Worm (Caenorhabditis elegans): ENCODE data around the gene DH11.2.

DH11.2 gene

ce11 chrII:8012071-8013031 lies at the start of gene DH11.2:
TSS of gene DH11.2 (plus strand) at chrII:8012816.
- TF ChIP-seq unc-62 (GFP tag; optimal IDR thresholded peaks at IDR 0.05): no peak

DNA sequence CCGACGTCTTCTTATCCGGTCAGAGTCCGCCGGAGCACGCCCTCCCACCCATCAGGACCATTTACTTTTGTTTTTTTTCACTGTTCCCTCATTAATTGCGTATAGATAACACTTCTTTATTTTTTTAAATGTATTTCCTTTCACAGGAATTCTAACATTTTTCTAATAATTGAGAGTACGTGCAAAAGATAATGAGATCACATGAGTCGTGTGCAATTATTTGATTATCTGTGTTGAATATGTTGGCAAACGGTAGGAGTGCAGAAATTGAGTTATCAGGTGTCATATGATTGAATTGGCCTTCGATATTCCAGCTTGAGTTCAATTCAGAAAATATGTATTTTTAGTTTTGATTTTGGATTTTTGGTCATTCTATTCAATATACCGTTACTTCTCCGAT lies 44.2 kb upstream of the DH11.2 start:
- TF ChIP-seq unc-62 (GFP tag; optimal IDR thresholded peaks at IDR 0.05): no peak

DNA sequence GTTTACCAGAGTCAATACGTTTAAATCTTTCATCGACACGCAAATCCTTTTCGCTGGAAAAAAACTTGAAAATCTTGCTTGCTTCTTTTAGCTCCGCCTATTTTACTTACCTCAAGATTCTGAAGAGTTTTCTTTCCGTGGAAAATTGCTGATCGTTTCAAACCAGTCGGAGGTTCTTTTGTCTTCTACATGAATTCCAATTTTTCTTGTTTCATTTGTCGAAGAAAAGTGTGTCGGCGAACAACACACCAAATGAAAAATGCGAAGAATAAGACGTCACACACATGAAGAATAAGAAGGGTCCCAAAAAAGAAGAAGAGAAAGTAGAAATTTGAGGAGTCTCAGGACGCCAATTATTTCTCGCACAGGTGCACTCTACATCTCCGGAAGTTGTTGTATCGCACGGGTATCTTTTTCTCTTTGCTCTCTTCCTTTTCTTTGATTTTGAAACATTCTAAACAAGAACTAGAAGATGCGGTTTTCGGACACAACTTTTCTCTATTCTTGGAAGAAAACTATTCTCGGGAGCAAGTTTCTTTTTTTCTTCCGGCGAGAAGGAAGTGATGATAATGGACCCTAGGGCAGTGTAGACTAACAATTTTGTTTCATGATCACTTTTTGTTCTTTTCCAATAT lies 38.3 kb upstream of the DH11.2 start:
- TF ChIP-seq unc-62 (GFP tag; optimal IDR thresholded peaks at IDR 0.05): no peak

ce11 chrII:7976308-7976707 lies 36.3 kb upstream of the DH11.2 start, which contains the start of gene DH11.5:
TSS of gene DH11.5 (plus strand) at chrII:7976608.
- no peak for TF ChIP-seq unc-62 (GFP tag; optimal IDR thresholded peaks at IDR 0.05)

ce11 chrII:7977513-7977912 lies 35.1 kb upstream of the DH11.2 start:
- no peak for TF ChIP-seq unc-62 (GFP tag; optimal IDR thresholded peaks at IDR 0.05)

- no peak for TF ChIP-seq unc-62 (GFP tag; optimal IDR thresholded peaks at IDR 0.05)
Observed at ce11 chrII:7981084-7981483, 31.5 kb upstream of the DH11.2 start.

DNA sequence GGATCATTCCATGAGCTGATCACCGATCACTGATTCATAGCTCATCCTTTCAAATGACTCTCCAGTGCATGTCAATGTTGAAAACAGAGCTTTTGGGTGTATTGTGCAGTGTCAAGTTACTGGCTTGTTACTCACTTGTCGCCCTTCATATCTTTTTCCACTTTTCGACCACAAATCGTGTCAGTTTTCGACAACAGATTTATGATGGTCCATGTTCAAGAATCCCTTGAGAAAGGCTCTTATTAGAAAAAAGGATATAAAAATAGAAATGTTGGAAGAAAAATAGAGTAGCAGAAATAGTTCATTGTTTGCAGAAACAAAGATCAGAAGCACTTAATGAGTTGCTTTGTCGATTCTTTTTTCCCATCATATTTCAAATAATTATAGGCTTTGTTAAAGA lies 29.2 kb upstream of the DH11.2 start:
- no peak for TF ChIP-seq unc-62 (GFP tag; optimal IDR thresholded peaks at IDR 0.05)

DNA sequence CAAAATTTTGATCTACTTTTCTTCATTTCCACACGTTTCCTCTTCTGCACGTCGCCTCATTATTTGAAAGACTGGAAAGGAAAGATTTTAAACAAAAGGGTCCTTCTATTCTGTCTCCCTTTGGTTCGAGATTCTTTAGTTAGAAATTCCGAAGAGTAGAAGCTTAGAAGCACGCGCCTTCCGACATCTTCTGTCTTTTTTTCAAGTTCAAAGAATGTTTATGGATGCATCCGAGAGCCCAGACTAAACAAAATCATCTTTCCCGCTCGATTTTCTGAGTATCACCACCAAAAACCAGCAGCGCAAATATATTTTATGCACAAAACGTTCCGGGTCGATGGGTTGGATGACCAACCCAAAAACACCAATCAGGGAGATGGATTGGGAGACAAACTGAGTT lies 28.5 kb upstream of the DH11.2 start:
- TF ChIP-seq unc-62 (GFP tag; optimal IDR thresholded peaks at IDR 0.05): no peak

DNA sequence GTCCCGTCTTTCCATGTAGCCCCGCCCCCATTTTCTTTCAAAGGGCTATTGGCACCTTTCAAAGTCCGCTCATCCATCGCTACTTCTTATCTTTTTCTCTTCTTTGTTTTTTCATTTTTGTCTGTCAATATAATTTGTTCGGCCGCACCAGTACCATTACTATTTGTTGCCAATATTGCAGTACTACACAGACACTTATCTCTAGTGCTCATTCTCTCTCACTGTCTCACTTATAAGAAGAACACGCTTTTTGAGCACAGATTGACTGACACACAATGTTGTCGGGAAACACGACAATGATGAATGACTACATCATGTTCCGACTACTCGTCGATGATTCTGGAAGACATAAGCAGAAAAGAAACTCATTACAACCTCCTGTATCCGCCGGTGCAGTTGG lies 27.6 kb upstream of the DH11.2 start:
- no peak for TF ChIP-seq unc-62 (GFP tag; optimal IDR thresholded peaks at IDR 0.05)

DNA sequence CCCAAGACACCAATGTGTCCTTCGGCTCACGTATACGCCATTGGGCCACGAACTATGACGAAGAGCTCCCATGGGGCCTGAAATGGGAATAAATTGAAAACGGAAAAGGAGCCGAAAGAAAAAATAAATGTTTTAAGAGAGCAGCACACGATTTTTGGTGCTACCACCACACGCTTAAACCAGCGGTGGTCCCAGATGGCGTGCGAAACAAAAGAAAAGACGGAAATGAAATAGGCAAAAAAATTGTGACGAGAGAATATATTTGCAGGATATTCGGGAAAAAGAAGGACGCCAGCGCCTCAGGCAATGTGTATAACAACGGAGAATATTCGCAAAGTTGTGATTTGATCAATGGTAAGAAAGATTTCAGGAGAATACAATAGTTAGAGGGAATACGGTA lies 25.7 kb upstream of the DH11.2 start:
- TF ChIP-seq unc-62 (GFP tag; optimal IDR thresholded peaks at IDR 0.05): no peak

- no peak for TF ChIP-seq unc-62 (GFP tag; optimal IDR thresholded peaks at IDR 0.05)
Observed at ce11 chrII:7990192-7990591, 22.4 kb upstream of the DH11.2 start.

ce11 chrII:7991279-7991678 lies 21.3 kb upstream of the DH11.2 start:
- no peak for TF ChIP-seq unc-62 (GFP tag; optimal IDR thresholded peaks at IDR 0.05)

ce11 chrII:8001428-8001827 lies 11.2 kb upstream of the DH11.2 start:
- no peak for TF ChIP-seq unc-62 (GFP tag; optimal IDR thresholded peaks at IDR 0.05)

DNA sequence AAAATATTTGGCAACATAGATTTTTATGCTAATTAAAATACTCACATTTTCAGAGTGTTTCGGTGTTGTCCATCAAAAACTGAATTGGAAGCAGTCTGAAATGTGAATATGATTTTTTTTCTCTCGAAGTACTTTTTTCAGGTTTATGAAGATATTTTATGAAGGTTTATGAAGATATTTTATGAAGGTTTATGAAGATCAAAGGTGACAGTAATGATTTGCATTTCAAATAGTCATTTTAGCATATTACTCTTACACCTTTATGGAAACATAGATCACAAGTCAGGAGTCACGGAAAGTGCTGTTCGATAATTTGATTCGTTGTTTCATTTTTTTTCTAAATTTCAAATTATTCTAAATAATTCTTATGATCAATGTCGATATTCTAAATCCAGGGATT lies 8.5 kb upstream of the DH11.2 start, which contains the start of gene pgp-11:
pgp-11 (minus strand) TSS at position 101 of the 400 bp plus-strand sequence.
- no peak for TF ChIP-seq unc-62 (GFP tag; optimal IDR thresholded peaks at IDR 0.05)

ce11 chrII:8004752-8005151 lies 7.9 kb upstream of the DH11.2 start:
- TF ChIP-seq unc-62 (GFP tag; optimal IDR thresholded peaks at IDR 0.05): no peak

DNA sequence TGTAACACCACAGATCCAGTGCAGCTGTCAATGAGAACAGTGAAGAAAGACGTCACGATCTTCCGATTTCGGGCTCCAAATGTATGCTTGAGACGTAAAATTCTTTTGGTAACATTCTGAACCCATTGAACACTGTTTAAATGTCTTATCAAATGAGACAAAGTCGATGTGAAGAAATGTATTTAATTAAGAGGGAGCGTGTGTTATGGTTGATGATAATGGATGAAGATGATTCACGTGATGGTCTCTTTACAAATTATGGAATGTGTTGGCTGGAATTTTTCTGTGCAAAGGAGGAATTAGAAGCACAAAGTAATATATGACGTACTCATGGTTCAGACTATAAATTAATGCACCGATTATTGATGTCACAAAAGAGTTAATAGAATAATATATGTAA lies 5.7 kb upstream of the DH11.2 start:
- no peak for TF ChIP-seq unc-62 (GFP tag; optimal IDR thresholded peaks at IDR 0.05)

- TF ChIP-seq unc-62 (GFP tag; optimal IDR thresholded peaks at IDR 0.05): no peak
Observed at ce11 chrII:8008334-8008733, 4.3 kb upstream of the DH11.2 start, which contains the start of gene glna-2. TSS of gene glna-2 (plus strand) at chrII:8008634.
